In the genomic region with DNA sequence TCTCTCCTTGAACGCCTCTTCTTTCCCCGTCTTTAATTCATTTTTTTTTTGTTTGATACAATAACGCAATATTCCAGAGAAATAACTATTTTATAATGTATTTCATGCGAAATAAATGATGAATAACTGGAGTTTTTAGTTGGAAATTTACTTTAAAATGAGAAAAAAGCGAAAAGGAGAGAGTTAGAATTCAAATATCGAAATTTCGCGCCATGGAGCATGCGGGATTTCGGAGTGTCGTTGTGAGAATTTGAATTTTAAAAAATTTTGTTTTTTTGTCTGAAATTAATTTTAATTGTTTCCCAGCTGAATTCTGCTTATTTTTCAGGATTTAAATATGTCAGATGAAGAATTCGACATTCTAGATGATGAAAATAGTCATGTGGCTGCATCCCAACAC, we compare ENCODE assay signal across 4 worm cellular contexts.
A peak's percentile ranks its signal among the peaks of the same experiment; 100 is the strongest.
TF ChIP-seq lines count a peak whose summit lies in the region.

A gene (plus strand): TSS at position 327 of the 400 bp plus-strand sequence.

TF ChIP-seq in whole organism, L2 larva, 48 proteins besides CTCF, POLR2A, EP300 and RAD21 (continues in another document):
- TF ChIP-seq nhr-237 (tag; optimal IDR thresholded peaks at IDR 0.05; lab: Kevin White, UChicago) (no peak), sma-3 (GFP tag; optimal IDR thresholded peaks at IDR 0.05; lab: Kevin White, UChicago) (peak; percentile 21), ceh-82 (tag; optimal IDR thresholded peaks at IDR 0.05; lab: Kevin White, UChicago) (no peak), ztf-1 (GFP tag; conservative IDR thresholded peaks at IDR 0.05; lab: Robert Waterston, UW) (no peak), snpc-4 (tag; optimal IDR thresholded peaks at IDR 0.05; lab: Kevin White, UChicago) (no peak), nhr-12 (tag; optimal IDR thresholded peaks at IDR 0.05; lab: Kevin White, UChicago) (no peak), egl-27 (tag; optimal IDR thresholded peaks at IDR 0.05; lab: Kevin White, UChicago) (no peak), mdl-1 (tag; optimal IDR thresholded peaks at IDR 0.05; lab: Kevin White, UChicago) (no peak), nhr-6 (tag; optimal IDR thresholded peaks at IDR 0.05; lab: Kevin White, UChicago) (no peak), lin-39 (tag; optimal IDR thresholded peaks at IDR 0.05; lab: Kevin White, UChicago) (no peak), nhr-11 (tag; optimal IDR thresholded peaks at IDR 0.05; lab: Kevin White, UChicago) (no peak), ceh-16 (tag; optimal IDR thresholded peaks at IDR 0.05; lab: Kevin White, UChicago) (no peak), ZK546.5 (tag; optimal IDR thresholded peaks at IDR 0.05; lab: Kevin White, UChicago) (no peak), sma-9 (GFP tag; optimal IDR thresholded peaks at IDR 0.05; lab: Kevin White, UChicago) (no peak), sma-9 (tag; optimal IDR thresholded peaks at IDR 0.05; lab: Kevin White, UChicago) (no peak), nhr-77 (tag; optimal IDR thresholded peaks at IDR 0.05; lab: Kevin White, UChicago) (no peak), nhr-10 (tag; optimal IDR thresholded peaks at IDR 0.05; lab: Kevin White, UChicago) (no peak), skn-1 (tag; optimal IDR thresholded peaks at IDR 0.05; lab: Kevin White, UChicago) (no peak), blmp-1 (tag; optimal IDR thresholded peaks at IDR 0.05; lab: Kevin White, UChicago; ENCODE audit: insufficient read depth) (no peak), Y55F3AM.14 (GFP tag; optimal IDR thresholded peaks at IDR 0.05; lab: Kevin White, UChicago) (no peak), C34F6.9 (tag; optimal IDR thresholded peaks at IDR 0.05; lab: Kevin White, UChicago) (peak; percentile 66), nhr-23 (tag; optimal IDR thresholded peaks at IDR 0.05; lab: Kevin White, UChicago) (no peak), lin-11 (tag; optimal IDR thresholded peaks at IDR 0.05; lab: Kevin White, UChicago) (no peak)

TF ChIP-seq in whole organism, L4 larva, 104 proteins besides CTCF, POLR2A, EP300 and RAD21 (continues in another document):
- TF ChIP-seq F10B5.3 (tag; optimal IDR thresholded peaks at IDR 0.05; lab: Kevin White, UChicago) (no peak), nhr-28 (tag; optimal IDR thresholded peaks at IDR 0.05; lab: Kevin White, UChicago) (no peak), nhr-11 (tag; optimal IDR thresholded peaks at IDR 0.05; lab: Kevin White, UChicago) (no peak), saeg-2 (GFP tag; IDR thresholded peaks at IDR 0.05; lab: Robert Waterston, UW) (no peak), lin-38 (GFP tag; IDR thresholded peaks at IDR 0.05; lab: Robert Waterston, UW) (peak; percentile 46), mxl-3 (GFP tag; optimal IDR thresholded peaks at IDR 0.05; lab: Kevin White, UChicago) (no peak), daf-8 (GFP tag; IDR thresholded peaks at IDR 0.05; lab: Robert Waterston, UW) (no peak), tra-1 (GFP tag; IDR thresholded peaks at IDR 0.05; lab: Robert Waterston, UW) (no peak), mdl-1 (tag; optimal IDR thresholded peaks at IDR 0.05; lab: Kevin White, UChicago) (no peak), lsy-2 (tag; optimal IDR thresholded peaks at IDR 0.05; lab: Kevin White, UChicago) (peak; percentile 56 to 69), sdz-12 (GFP tag; optimal IDR thresholded peaks at IDR 0.05; lab: Kevin White, UChicago) (no peak), fos-1 (tag; optimal IDR thresholded peaks at IDR 0.05; lab: Kevin White, UChicago) (no peak), mes-2 (tag; optimal IDR thresholded peaks at IDR 0.05; lab: Kevin White, UChicago; ENCODE audit: poor library complexity, severe bottlenecking) (peak; percentile 52), pha-4 (GFP tag; IDR thresholded peaks at IDR 0.05; lab: Robert Waterston, UW) (0 out of 2 replicates have a peak, but pooled peaks have one; percentile 28), pha-4 (tag; optimal IDR thresholded peaks at IDR 0.05; lab: Kevin White, UChicago) (no peak), dmd-6 (GFP tag; IDR thresholded peaks at IDR 0.05; lab: Robert Waterston, UW) (no peak), nhr-77 (tag; optimal IDR thresholded peaks at IDR 0.05; lab: Kevin White, UChicago) (no peak), Y48G9A.11 (GFP tag; IDR thresholded peaks at IDR 0.05; lab: Robert Waterston, UW) (peak; percentile 94), ztf-7 (tag; optimal IDR thresholded peaks at IDR 0.05; lab: Kevin White, UChicago) (peak; percentile 24), lin-39 (tag; optimal IDR thresholded peaks at IDR 0.05; lab: Kevin White, UChicago) (no peak), duxl-1 (tag; optimal IDR thresholded peaks at IDR 0.05; lab: Kevin White, UChicago; ENCODE audit: poor library complexity) (no peak), ZK337.2 (GFP tag; IDR thresholded peaks at IDR 0.05; lab: Robert Waterston, UW) (no peak), dmd-8 (GFP tag; IDR thresholded peaks at IDR 0.05; lab: Robert Waterston, UW) (no peak)

TF ChIP-seq in whole organism, late embryonic, 69 proteins besides CTCF, POLR2A, EP300 and RAD21:
- TF ChIP-seq lin-11 (tag; optimal IDR thresholded peaks at IDR 0.05; lab: Kevin White, UChicago) (no peak), che-1 (tag; optimal IDR thresholded peaks at IDR 0.05; lab: Kevin White, UChicago) (no peak), lim-6 (tag; optimal IDR thresholded peaks at IDR 0.05; lab: Kevin White, UChicago) (no peak), ttx-3 (tag; optimal IDR thresholded peaks at IDR 0.05; lab: Kevin White, UChicago) (no peak), C38D4.7 (GFP tag; optimal IDR thresholded peaks at IDR 0.05; lab: Kevin White, UChicago) (no peak), sox-2 (GFP tag; IDR thresholded peaks at IDR 0.05; lab: Robert Waterston, UW) (no peak), dmd-4 (tag; optimal IDR thresholded peaks at IDR 0.05; lab: Kevin White, UChicago; ENCODE audit: borderline replicate concordance) (no peak), ceh-9 (tag; optimal IDR thresholded peaks at IDR 0.05; lab: Kevin White, UChicago) (no peak), pha-2 (tag; optimal IDR thresholded peaks at IDR 0.05; lab: Kevin White, UChicago) (peak; percentile 18), nfya-1 (tag; optimal IDR thresholded peaks at IDR 0.05; lab: Kevin White, UChicago) (peak; percentile 39), ahr-1 (tag; optimal IDR thresholded peaks at IDR 0.05; lab: Kevin White, UChicago) (no peak), nhr-11 (tag; optimal IDR thresholded peaks at IDR 0.05; lab: Kevin White, UChicago) (no peak), elt-2 (tag; optimal IDR thresholded peaks at IDR 0.05; lab: Kevin White, UChicago) (peak; percentile 29), T23F11.4 (GFP tag; optimal IDR thresholded peaks at IDR 0.05; lab: Kevin White, UChicago) (no peak), pag-3 (tag; optimal IDR thresholded peaks at IDR 0.05; lab: Kevin White, UChicago; ENCODE audit: borderline replicate concordance) (no peak)
TF ChIP-seq in whole organism, late embryonic: peak in this region for 3.

TF ChIP-seq in whole organism, mixed stage, embryonic, 35 proteins besides CTCF, POLR2A, EP300 and RAD21:
- no peak for TF ChIP-seq blmp-1 (tag; optimal IDR thresholded peaks at IDR 0.05; lab: Kevin White, UChicago)
- no peak for TF ChIP-seq snpc-4 (tag; optimal IDR thresholded peaks at IDR 0.05; lab: Kevin White, UChicago)
- no peak for TF ChIP-seq nhr-12 (tag; optimal IDR thresholded peaks at IDR 0.05; lab: Kevin White, UChicago)
- no peak for TF ChIP-seq elt-3 (tag; optimal IDR thresholded peaks at IDR 0.05; lab: Kevin White, UChicago)
- no peak for TF ChIP-seq unc-120 (tag; optimal IDR thresholded peaks at IDR 0.05; lab: Kevin White, UChicago; ENCODE audit: poor library complexity, severe bottlenecking)
- no peak for TF ChIP-seq bed-3 (GFP tag; optimal IDR thresholded peaks at IDR 0.05; lab: Kevin White, UChicago)
- TF ChIP-seq sptf-1 (tag; optimal IDR thresholded peaks at IDR 0.05; lab: Kevin White, UChicago): no peak
- TF ChIP-seq cnd-1 (tag; optimal IDR thresholded peaks at IDR 0.05; lab: Kevin White, UChicago): no peak
- TF ChIP-seq unc-62 (GFP tag; optimal IDR thresholded peaks at IDR 0.05; lab: Kevin White, UChicago): no peak
- TF ChIP-seq ces-1 (GFP tag; optimal IDR thresholded peaks at IDR 0.05; lab: Kevin White, UChicago): peak; percentile 33
- no peak for TF ChIP-seq nhr-28 (tag; optimal IDR thresholded peaks at IDR 0.05; lab: Kevin White, UChicago)
- peak; percentile 28 for TF ChIP-seq lsy-2 (tag; optimal IDR thresholded peaks at IDR 0.05; lab: Kevin White, UChicago)
- no peak for TF ChIP-seq mls-2 (tag; optimal IDR thresholded peaks at IDR 0.05; lab: Kevin White, UChicago)
- peak; percentile 60 for TF ChIP-seq mep-1 (tag; optimal IDR thresholded peaks at IDR 0.05; lab: Kevin White, UChicago)
- TF ChIP-seq ceh-83 (GFP tag; optimal IDR thresholded peaks at IDR 0.05; lab: Kevin White, UChicago): no peak
- peak; percentile 5 for TF ChIP-seq pha-4 (tag; optimal IDR thresholded peaks at IDR 0.05; lab: Kevin White, UChicago)
- TF ChIP-seq elt-1 (tag; optimal IDR thresholded peaks at IDR 0.05; lab: Kevin White, UChicago; ENCODE audit: borderline replicate concordance, insufficient read depth): no peak
- TF ChIP-seq unc-39 (tag; optimal IDR thresholded peaks at IDR 0.05; lab: Kevin White, UChicago): no peak
- no peak for TF ChIP-seq ceh-39 (tag; optimal IDR thresholded peaks at IDR 0.05; lab: Kevin White, UChicago)
- TF ChIP-seq sem-2 (GFP tag; optimal IDR thresholded peaks at IDR 0.05; lab: Kevin White, UChicago): no peak
- TF ChIP-seq ham-2 (GFP tag; optimal IDR thresholded peaks at IDR 0.05; lab: Kevin White, UChicago): no peak
- no peak for TF ChIP-seq hlh-1 (tag; optimal IDR thresholded peaks at IDR 0.05; lab: Kevin White, UChicago)
- no peak for TF ChIP-seq ztf-11 (tag; optimal IDR thresholded peaks at IDR 0.05; lab: Kevin White, UChicago)
- no peak for TF ChIP-seq ceh-43 (GFP tag; optimal IDR thresholded peaks at IDR 0.05; lab: Kevin White, UChicago)
- TF ChIP-seq mab-5 (tag; optimal IDR thresholded peaks at IDR 0.05; lab: Kevin White, UChicago): peak; percentile 28
- TF ChIP-seq nhr-237 (tag; optimal IDR thresholded peaks at IDR 0.05; lab: Kevin White, UChicago): peak; percentile 35
- peak; percentile 34 for TF ChIP-seq lin-13 (tag; optimal IDR thresholded peaks at IDR 0.05; lab: Kevin White, UChicago)
- no peak for TF ChIP-seq M03D4.4 (tag; optimal IDR thresholded peaks at IDR 0.05; lab: Kevin White, UChicago)
- TF ChIP-seq zip-8 (tag; optimal IDR thresholded peaks at IDR 0.05; lab: Kevin White, UChicago): no peak
- TF ChIP-seq tbx-8 (GFP tag; optimal IDR thresholded peaks at IDR 0.05; lab: Kevin White, UChicago): no peak
